Worm (Caenorhabditis elegans): ENCODE results near the gene srbc-44.

Gene srbc-44

ce11 chrV:12792752-12793151, 4.4 kb upstream of the srbc-44 start, which contains the start of gene ugt-5:
Gene ugt-5, minus strand, starts transcription at chrV:12792965.
- TF ChIP-seq cnd-1 (tag; optimal IDR thresholded peaks at IDR 0.05) (no peak), mep-1 (tag; optimal IDR thresholded peaks at IDR 0.05) (no peak), ham-2 (GFP tag; optimal IDR thresholded peaks at IDR 0.05) (no peak), zip-8 (tag; optimal IDR thresholded peaks at IDR 0.05) (no peak), pha-4 (tag; optimal IDR thresholded peaks at IDR 0.05) (no peak), mab-5 (tag; optimal IDR thresholded peaks at IDR 0.05) (no peak), bed-3 (GFP tag; optimal IDR thresholded peaks at IDR 0.05) (no peak), nhr-237 (tag; optimal IDR thresholded peaks at IDR 0.05) (no peak), elt-3 (tag; optimal IDR thresholded peaks at IDR 0.05) (no peak), ceh-83 (GFP tag; optimal IDR thresholded peaks at IDR 0.05) (no peak), lsy-2 (tag; optimal IDR thresholded peaks at IDR 0.05) (no peak), flh-1 (GFP tag; optimal IDR thresholded peaks at IDR 0.05) (no peak), nhr-76 (tag; optimal IDR thresholded peaks at IDR 0.05) (no peak), unc-62 (GFP tag; optimal IDR thresholded peaks at IDR 0.05) (no peak), tbx-8 (GFP tag; optimal IDR thresholded peaks at IDR 0.05) (no peak), lin-32 (GFP tag; optimal IDR thresholded peaks at IDR 0.05) (no peak), nhr-12 (tag; optimal IDR thresholded peaks at IDR 0.05) (no peak), mls-2 (tag; optimal IDR thresholded peaks at IDR 0.05) (no peak)

- TF ChIP-seq hlh-1 (tag; optimal IDR thresholded peaks at IDR 0.05) (no peak), sem-2 (GFP tag; optimal IDR thresholded peaks at IDR 0.05) (no peak), unc-62 (GFP tag; optimal IDR thresholded peaks at IDR 0.05) (no peak), ces-1 (GFP tag; optimal IDR thresholded peaks at IDR 0.05) (no peak), ham-2 (GFP tag; optimal IDR thresholded peaks at IDR 0.05) (no peak), zip-8 (tag; optimal IDR thresholded peaks at IDR 0.05) (no peak), lin-13 (tag; optimal IDR thresholded peaks at IDR 0.05) (no peak), nhr-2 (tag; optimal IDR thresholded peaks at IDR 0.05) (no peak), nhr-12 (tag; optimal IDR thresholded peaks at IDR 0.05) (no peak), elt-3 (tag; optimal IDR thresholded peaks at IDR 0.05) (no peak), mep-1 (tag; optimal IDR thresholded peaks at IDR 0.05) (no peak), nhr-76 (tag; optimal IDR thresholded peaks at IDR 0.05) (no peak), nhr-28 (tag; optimal IDR thresholded peaks at IDR 0.05) (no peak), ceh-39 (tag; optimal IDR thresholded peaks at IDR 0.05) (no peak), drap-1 (GFP tag; optimal IDR thresholded peaks at IDR 0.05) (no peak), pha-4 (tag; optimal IDR thresholded peaks at IDR 0.05) (no peak), lsy-2 (tag; optimal IDR thresholded peaks at IDR 0.05) (no peak), flh-1 (GFP tag; optimal IDR thresholded peaks at IDR 0.05) (no peak)
Measured at ce11 chrV:12790188-12790587, 1.8 kb upstream of the srbc-44 start, which contains the start of gene srbc-43. Gene srbc-43, minus strand, starts transcription at chrV:12790518.

ce11 chrV:12787026-12787425, 1.3 kb downstream of the srbc-44 start, which contains the start of gene fkb-4:
Gene fkb-4, minus strand, starts transcription at chrV:12787126.
- TF ChIP-seq sem-2 (GFP tag; optimal IDR thresholded peaks at IDR 0.05) (no peak), unc-120 (tag; optimal IDR thresholded peaks at IDR 0.05; ENCODE audit: poor library complexity, severe bottlenecking) (no peak), ceh-83 (GFP tag; optimal IDR thresholded peaks at IDR 0.05) (no peak), cnd-1 (tag; optimal IDR thresholded peaks at IDR 0.05) (no peak), unc-62 (GFP tag; optimal IDR thresholded peaks at IDR 0.05) (no peak), blmp-1 (tag; optimal IDR thresholded peaks at IDR 0.05) (no peak), nhr-237 (tag; optimal IDR thresholded peaks at IDR 0.05) (no peak), nhr-28 (tag; optimal IDR thresholded peaks at IDR 0.05) (no peak), mls-2 (tag; optimal IDR thresholded peaks at IDR 0.05) (no peak)

ce11 chrV:12786340-12786739, 2.0 kb downstream of the srbc-44 start:
- TF ChIP-seq mep-1 (tag; optimal IDR thresholded peaks at IDR 0.05) (no peak), bed-3 (GFP tag; optimal IDR thresholded peaks at IDR 0.05) (no peak), ztf-11 (tag; optimal IDR thresholded peaks at IDR 0.05) (no peak), snpc-4 (tag; optimal IDR thresholded peaks at IDR 0.05) (no peak), mls-2 (tag; optimal IDR thresholded peaks at IDR 0.05) (no peak), M03D4.4 (tag; optimal IDR thresholded peaks at IDR 0.05) (no peak), ceh-39 (tag; optimal IDR thresholded peaks at IDR 0.05) (no peak), nhr-237 (tag; optimal IDR thresholded peaks at IDR 0.05) (no peak), tbx-8 (GFP tag; optimal IDR thresholded peaks at IDR 0.05) (no peak), ceh-83 (GFP tag; optimal IDR thresholded peaks at IDR 0.05) (no peak)

ce11 chrV:12784861-12785260, 3.5 kb downstream of the srbc-44 start, which contains the start of gene sre-20:
Gene sre-20, minus strand, starts transcription at chrV:12784961.
- TF ChIP-seq hlh-1 (tag; optimal IDR thresholded peaks at IDR 0.05) (no peak), lin-32 (GFP tag; optimal IDR thresholded peaks at IDR 0.05) (no peak), drap-1 (GFP tag; optimal IDR thresholded peaks at IDR 0.05) (no peak), zip-8 (tag; optimal IDR thresholded peaks at IDR 0.05) (no peak), ces-1 (GFP tag; optimal IDR thresholded peaks at IDR 0.05) (no peak), elt-1 (tag; optimal IDR thresholded peaks at IDR 0.05; ENCODE audit: borderline replicate concordance, insufficient read depth) (no peak), snpc-4 (tag; optimal IDR thresholded peaks at IDR 0.05) (no peak), unc-62 (GFP tag; optimal IDR thresholded peaks at IDR 0.05) (no peak), sptf-1 (tag; optimal IDR thresholded peaks at IDR 0.05) (no peak), ztf-11 (tag; optimal IDR thresholded peaks at IDR 0.05) (no peak), mep-1 (tag; optimal IDR thresholded peaks at IDR 0.05) (no peak), cnd-1 (tag; optimal IDR thresholded peaks at IDR 0.05) (no peak)
